Worm (Caenorhabditis elegans): ENCODE results near the gene ssp-36.

Gene ssp-36

DNA sequence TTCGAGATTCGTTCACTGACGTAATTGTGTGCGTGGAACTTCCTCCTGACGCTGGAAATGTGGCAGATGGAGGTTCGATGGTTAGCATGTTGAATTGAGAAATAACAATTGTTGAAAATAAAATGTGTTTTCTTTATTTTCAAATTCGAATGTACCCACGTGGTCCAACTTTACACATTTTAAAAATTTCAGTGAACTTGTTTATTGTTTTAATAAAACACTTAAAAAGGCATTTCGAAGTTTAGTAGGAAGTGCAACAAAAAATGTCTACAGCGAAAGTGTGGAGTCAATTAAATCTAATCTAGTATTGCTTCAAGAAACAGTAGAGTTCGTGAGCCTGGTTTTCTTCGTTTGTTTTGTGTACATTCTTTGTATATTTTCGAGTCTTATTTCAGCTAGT lies at the start of gene ssp-36:
ssp-36 (minus strand) TSS at position 101 of the 400 bp plus-strand sequence.
- no peak for TF ChIP-seq dao-5 (tag; optimal IDR thresholded peaks at IDR 0.05)
- TF ChIP-seq W03F9.2 (tag; optimal IDR thresholded peaks at IDR 0.05): no peak
- no peak for TF ChIP-seq him-1 (tag; optimal IDR thresholded peaks at IDR 0.05)

ce11 chrIV:9815432-9815831 lies 49.3 kb upstream of the ssp-36 start, which contains the start of gene egl-20:
TSS of gene egl-20 (minus strand) at chrIV:9815532.
- no peak for TF ChIP-seq him-1 (tag; optimal IDR thresholded peaks at IDR 0.05)
- TF ChIP-seq W03F9.2 (tag; optimal IDR thresholded peaks at IDR 0.05): no peak
- TF ChIP-seq dao-5 (tag; optimal IDR thresholded peaks at IDR 0.05): no peak

DNA sequence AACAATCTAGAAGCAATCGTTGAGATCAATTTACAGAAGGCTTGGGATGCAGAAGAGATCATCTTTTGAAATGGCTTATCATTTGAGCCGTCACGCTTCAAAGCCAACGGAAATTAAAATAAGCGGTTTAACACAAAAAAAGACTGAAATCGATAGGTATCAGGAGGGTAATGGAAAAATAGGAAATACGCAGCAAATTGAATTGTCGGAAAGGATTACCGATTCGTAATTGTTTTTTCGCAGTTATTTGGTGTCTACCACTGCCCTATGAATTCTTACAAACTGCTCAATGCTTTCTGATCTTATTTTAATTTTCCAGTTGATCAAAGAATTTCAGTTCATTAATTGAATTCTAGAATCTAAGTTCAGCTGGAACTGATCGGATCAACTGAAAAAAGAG lies 45.3 kb upstream of the ssp-36 start:
- TF ChIP-seq W03F9.2 (tag; optimal IDR thresholded peaks at IDR 0.05) (no peak), him-1 (tag; optimal IDR thresholded peaks at IDR 0.05) (no peak), dao-5 (tag; optimal IDR thresholded peaks at IDR 0.05) (no peak)

DNA sequence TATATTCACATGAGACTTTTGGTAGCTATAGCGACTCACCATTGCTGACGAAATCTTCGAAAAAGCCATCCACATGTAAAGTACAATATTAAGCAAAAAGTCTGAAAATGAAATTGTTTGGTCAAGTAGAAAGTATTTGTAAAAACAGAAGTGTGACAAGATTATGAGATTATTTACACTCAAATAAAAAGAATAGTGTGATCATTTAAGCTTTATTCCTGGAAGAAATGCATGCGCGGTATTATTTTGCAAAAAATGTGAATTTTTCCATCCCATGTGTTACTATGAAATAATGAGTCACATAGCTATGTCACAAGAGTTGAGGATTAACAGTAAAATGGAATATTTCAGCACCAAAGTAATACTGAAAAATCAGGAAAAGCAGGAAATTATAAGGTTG lies 44.5 kb upstream of the ssp-36 start, which contains the start of gene dct-15:
dct-15 (minus strand) TSS at position 101 of the 400 bp plus-strand sequence.
- TF ChIP-seq him-1 (tag; optimal IDR thresholded peaks at IDR 0.05) (no peak), W03F9.2 (tag; optimal IDR thresholded peaks at IDR 0.05) (no peak), dao-5 (tag; optimal IDR thresholded peaks at IDR 0.05) (no peak)

DNA sequence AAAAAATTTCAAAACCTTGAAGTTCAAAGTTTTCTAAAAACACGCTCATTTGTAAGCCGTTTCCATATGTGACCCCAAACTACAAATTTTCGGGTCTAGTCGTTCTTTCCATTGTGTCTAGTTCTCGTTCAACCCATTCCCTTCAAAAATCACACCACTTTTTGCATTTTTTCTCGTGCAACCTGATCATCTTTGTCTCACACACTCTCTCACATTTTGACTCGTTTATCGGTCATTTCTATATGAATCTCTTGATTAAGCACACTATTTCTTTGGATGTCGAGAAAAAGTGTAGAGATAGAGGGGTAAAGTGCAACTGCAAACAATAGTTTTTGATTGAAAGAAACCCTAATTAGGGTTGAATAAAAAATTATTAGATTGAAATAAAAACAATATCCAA lies 37.4 kb upstream of the ssp-36 start:
- no peak for TF ChIP-seq him-1 (tag; optimal IDR thresholded peaks at IDR 0.05)
- TF ChIP-seq W03F9.2 (tag; optimal IDR thresholded peaks at IDR 0.05): peak; percentile 25

- TF ChIP-seq W03F9.2 (tag; optimal IDR thresholded peaks at IDR 0.05): no peak
- no peak for TF ChIP-seq him-1 (tag; optimal IDR thresholded peaks at IDR 0.05)
- no peak for TF ChIP-seq dao-5 (tag; optimal IDR thresholded peaks at IDR 0.05)
Observed at ce11 chrIV:9802711-9803110, 36.6 kb upstream of the ssp-36 start, which contains the start of gene fat-3. TSS of gene fat-3 (plus strand) at chrIV:9803023.

ce11 chrIV:9801418-9801817 lies 35.3 kb upstream of the ssp-36 start:
- TF ChIP-seq dao-5 (tag; optimal IDR thresholded peaks at IDR 0.05) (no peak), W03F9.2 (tag; optimal IDR thresholded peaks at IDR 0.05) (peak; percentile 2)

DNA sequence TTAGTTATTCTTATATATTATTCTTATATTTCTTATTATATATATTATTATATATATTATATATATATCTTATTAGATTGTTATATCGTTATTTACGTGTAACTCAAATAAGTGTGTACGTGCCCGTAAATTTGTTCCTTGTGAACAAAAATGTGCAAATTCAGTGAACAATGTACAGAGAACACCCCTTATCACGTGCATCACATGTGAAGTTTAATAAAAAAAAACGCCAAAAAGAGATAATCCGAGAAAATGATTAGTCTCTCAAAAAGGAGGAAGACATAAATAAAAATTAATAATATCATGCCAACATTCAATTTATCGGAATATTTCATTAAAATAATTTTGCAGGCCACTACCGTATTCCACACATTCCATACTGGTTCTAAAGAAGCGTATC lies 33.5 kb upstream of the ssp-36 start:
- no peak for TF ChIP-seq dao-5 (tag; optimal IDR thresholded peaks at IDR 0.05)
- TF ChIP-seq him-1 (tag; optimal IDR thresholded peaks at IDR 0.05): no peak
- TF ChIP-seq W03F9.2 (tag; optimal IDR thresholded peaks at IDR 0.05): no peak

ce11 chrIV:9799129-9799528 lies 33.0 kb upstream of the ssp-36 start, which contains the start of gene fat-4:
TSS of gene fat-4 (plus strand) at chrIV:9799429.
- TF ChIP-seq him-1 (tag; optimal IDR thresholded peaks at IDR 0.05) (no peak), dao-5 (tag; optimal IDR thresholded peaks at IDR 0.05) (no peak), W03F9.2 (tag; optimal IDR thresholded peaks at IDR 0.05) (no peak)

DNA sequence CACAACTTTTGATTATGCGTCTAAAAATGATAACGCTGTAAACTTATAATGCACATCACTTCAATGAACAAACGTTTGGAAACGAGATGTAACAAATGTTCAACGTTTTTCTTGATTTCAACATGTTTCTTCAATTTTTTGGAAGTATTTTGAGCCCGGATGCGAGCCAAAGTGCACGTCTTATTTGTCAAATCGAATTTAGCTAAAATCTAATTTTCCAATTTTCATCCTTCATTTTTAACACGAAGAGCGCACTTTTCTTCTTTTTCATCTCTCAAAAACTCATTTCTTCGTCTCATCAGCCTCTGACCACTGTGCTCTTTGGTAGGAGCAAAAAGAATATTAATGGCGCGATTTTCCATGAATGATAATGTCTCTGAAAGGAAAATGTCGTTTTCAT lies 32.2 kb upstream of the ssp-36 start:
- TF ChIP-seq him-1 (tag; optimal IDR thresholded peaks at IDR 0.05): no peak
- no peak for TF ChIP-seq W03F9.2 (tag; optimal IDR thresholded peaks at IDR 0.05)
- no peak for TF ChIP-seq dao-5 (tag; optimal IDR thresholded peaks at IDR 0.05)

DNA sequence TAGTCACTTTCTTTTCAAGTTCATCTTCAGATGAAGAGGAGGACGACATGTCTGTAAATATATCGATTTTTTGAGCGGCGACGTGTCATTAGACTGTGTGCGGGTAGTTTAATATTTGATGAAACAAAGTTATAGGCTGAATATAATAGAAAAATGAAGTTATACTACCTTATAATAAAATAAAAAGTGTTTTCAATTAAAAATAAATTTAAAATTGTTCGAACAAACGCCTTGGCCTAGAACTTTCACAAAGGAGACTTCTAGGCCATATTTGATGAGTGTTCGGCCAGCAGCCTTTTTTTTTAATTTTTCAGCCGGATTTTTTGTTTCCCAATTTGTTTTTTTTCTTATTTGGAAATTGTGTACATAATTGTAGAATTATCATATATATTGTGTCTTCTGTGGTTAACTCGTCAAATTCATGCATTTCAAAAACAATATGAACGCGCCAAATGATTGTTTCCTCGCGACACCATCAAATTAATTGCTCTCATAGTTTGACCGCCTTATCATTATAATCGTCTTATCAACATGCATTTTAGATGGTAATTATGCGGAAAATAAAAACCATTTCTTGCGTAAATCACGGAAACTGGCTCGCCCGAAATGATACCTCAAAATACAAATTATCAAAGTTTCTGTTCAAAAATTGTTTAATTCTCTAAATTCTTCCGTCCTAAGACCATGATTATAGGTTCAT lies 31.3 kb upstream of the ssp-36 start, which contains the start of gene T13F2.2:
T13F2.2 (minus strand) TSS at position 51 of the 700 bp plus-strand sequence.
- TF ChIP-seq him-1 (tag; optimal IDR thresholded peaks at IDR 0.05): no peak
- no peak for TF ChIP-seq dao-5 (tag; optimal IDR thresholded peaks at IDR 0.05)
- no peak for TF ChIP-seq W03F9.2 (tag; optimal IDR thresholded peaks at IDR 0.05)

- TF ChIP-seq dao-5 (tag; optimal IDR thresholded peaks at IDR 0.05): no peak
- no peak for TF ChIP-seq W03F9.2 (tag; optimal IDR thresholded peaks at IDR 0.05)
- no peak for TF ChIP-seq him-1 (tag; optimal IDR thresholded peaks at IDR 0.05)
Observed at ce11 chrIV:9796494-9796893, 30.3 kb upstream of the ssp-36 start, which contains the start of gene pis-1. TSS of gene pis-1 (minus strand) at chrIV:9796594.

DNA sequence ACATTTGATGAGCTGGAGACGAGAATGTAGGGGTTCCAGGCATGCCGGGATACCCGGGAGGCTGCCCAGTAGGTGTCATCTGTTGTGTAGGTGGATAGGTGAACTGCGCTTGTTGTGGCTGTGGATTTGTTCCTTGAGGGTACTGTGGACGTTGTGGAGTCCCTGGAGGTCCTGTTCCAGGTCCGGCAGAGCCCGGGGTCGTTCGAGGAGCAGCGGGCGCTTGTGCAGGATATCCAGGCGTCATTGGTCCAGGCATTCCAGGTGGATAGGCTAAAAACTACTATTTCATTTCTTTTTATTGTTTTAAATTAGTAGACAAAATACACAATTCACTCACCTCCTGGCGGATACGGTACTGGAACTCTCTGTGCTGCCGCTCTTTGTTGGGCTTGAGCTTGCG lies 29.1 kb upstream of the ssp-36 start:
- TF ChIP-seq dao-5 (tag; optimal IDR thresholded peaks at IDR 0.05) (no peak), W03F9.2 (tag; optimal IDR thresholded peaks at IDR 0.05) (no peak), him-1 (tag; optimal IDR thresholded peaks at IDR 0.05) (no peak)

ce11 chrIV:9790708-9791107 lies 24.6 kb upstream of the ssp-36 start:
- TF ChIP-seq W03F9.2 (tag; optimal IDR thresholded peaks at IDR 0.05) (no peak), him-1 (tag; optimal IDR thresholded peaks at IDR 0.05) (no peak), dao-5 (tag; optimal IDR thresholded peaks at IDR 0.05) (no peak)

DNA sequence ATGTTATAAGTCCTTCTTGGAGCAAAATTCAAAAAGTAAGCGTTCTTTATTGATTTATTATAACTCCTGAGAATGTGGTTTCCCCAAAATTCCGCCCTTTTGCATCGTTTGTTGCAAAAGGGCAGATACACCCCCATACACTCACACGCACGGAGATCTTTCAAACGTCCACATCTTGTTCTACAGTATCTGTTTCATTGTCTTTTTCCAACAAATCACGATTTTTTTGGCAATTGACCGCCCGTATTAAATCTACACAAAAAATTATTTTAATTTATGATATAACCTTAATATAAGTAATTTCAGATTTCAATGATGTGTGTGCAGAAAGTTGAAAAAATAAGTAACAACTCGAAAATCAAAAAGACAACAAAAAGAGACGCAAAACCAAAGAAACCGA lies 23.3 kb upstream of the ssp-36 start, which contains the start of gene T13F2.4:
T13F2.4 (plus strand) TSS at position 301 of the 400 bp plus-strand sequence.
- TF ChIP-seq him-1 (tag; optimal IDR thresholded peaks at IDR 0.05) (no peak), W03F9.2 (tag; optimal IDR thresholded peaks at IDR 0.05) (no peak), dao-5 (tag; optimal IDR thresholded peaks at IDR 0.05) (no peak)
